Worm (Caenorhabditis elegans) whole organism, young adult: ENCODE results near the gene F08F3.6.

Experiments
- B0035.1 ChIP-seq: sonication (generic microtip); optimal IDR thresholded peaks from 2 replicates; lab custom pipeline; 2016; ENCODE audit warnings: missing genetic modification characterization, mild to moderate bottlenecking, missing compliant biosample characterization, missing genotype, missing genetic modification reagents
- B0261.1 ChIP-seq: sonication (generic microtip); optimal IDR thresholded peaks from 2 replicates; lab custom pipeline; 2016; ENCODE audit warnings: mild to moderate bottlenecking, missing genetic modification characterization, moderate library complexity, missing compliant biosample characterization
- C17E4.6 ChIP-seq: fragments of 200-800 bp; sonication (Bioruptor generic); IDR thresholded peaks from 2 replicates; pipeline ENCODE4 v1.3.6; 2022; ENCODE audit warnings: missing genetic modification reagents, missing genetic modification characterization, missing compliant biosample characterization
- F10E7.11 ChIP-seq: sonication (generic microtip); optimal IDR thresholded peaks from 2 replicates; lab custom pipeline; 2017; ENCODE audit warnings: mild to moderate bottlenecking, missing genetic modification characterization, moderate library complexity, missing compliant biosample characterization
- F22D6.2 ChIP-seq: sonication (generic microtip); optimal IDR thresholded peaks from 2 replicates; lab custom pipeline; 2016; ENCODE audit warnings: mild to moderate bottlenecking, missing genetic modification characterization, missing compliant biosample characterization
- F37B4.10 ChIP-seq: fragments of 200-800 bp; sonication (Bioruptor generic); IDR thresholded peaks from 2 replicates; pipeline ENCODE4 v1.3.6; 2022; ENCODE audit warnings: missing genetic modification characterization, missing compliant biosample characterization
- F39B2.1 ChIP-seq: fragments of 200-800 bp; sonication (Bioruptor generic); IDR thresholded peaks from 2 replicates; pipeline ENCODE4 v1.3.6; 2022; ENCODE audit warnings: missing genetic modification reagents, missing genetic modification characterization, missing compliant biosample characterization
- F55B11.4 ChIP-seq: sonication (generic microtip); optimal IDR thresholded peaks from 2 replicates; lab custom pipeline; 2016; ENCODE audit warnings: missing compliant biosample characterization, missing genetic modification characterization, borderline replicate concordance; ENCODE audit not compliant: insufficient read depth
- F57A8.1 ChIP-seq: fragments of 200-800 bp; sonication (Bioruptor generic); optimal IDR thresholded peaks from 2 replicates; lab custom pipeline; 2018; ENCODE audit warnings: mild to moderate bottlenecking, missing genetic modification characterization, moderate library complexity, missing compliant biosample characterization
- F57C9.4 ChIP-seq: sonication (generic microtip); optimal IDR thresholded peaks from 2 replicates; lab custom pipeline; 2017; ENCODE audit warnings: mild to moderate bottlenecking, missing genetic modification characterization, missing compliant biosample characterization
- Y53F4B.3 ChIP-seq: fragments of 200-800 bp; sonication (Bioruptor generic); IDR thresholded peaks from 2 replicates; pipeline ENCODE4 v1.3.6; 2022; ENCODE audit warnings: missing genetic modification reagents, missing genetic modification characterization, missing compliant biosample characterization
- Y79H2A.3 ChIP-seq: fragments of 200-800 bp; sonication (Bioruptor generic); conservative IDR thresholded peaks from 2 replicates; pipeline ENCODE4 v1.3.6; 2022; ENCODE audit warnings: missing genetic modification reagents, missing genetic modification characterization, missing compliant biosample characterization
- ZK185.1 ChIP-seq: sonication (generic microtip); optimal IDR thresholded peaks from 2 replicates; lab custom pipeline; 2016; ENCODE audit warnings: mild to moderate bottlenecking, missing genetic modification characterization, missing compliant biosample characterization; ENCODE audit not compliant: poor library complexity, severe bottlenecking
- ama-1 ChIP-seq, 3 experiments: fragments of 150-350 bp in 1 of 3; sonication (generic microtip) in 2 of 3; optimal IDR thresholded peaks; 2 replicates each; lab custom pipeline; 2014 to 2018; ENCODE audit warnings: missing biosample characterization in 2 of 3, missing genetic modification characterization in 2 of 3, missing genetic modification reagents in 2 of 3
- atf-7 ChIP-seq: sonication (generic microtip); optimal IDR thresholded peaks from 2 replicates; lab custom pipeline; 2017; ENCODE audit warnings: mild to moderate bottlenecking, missing genetic modification characterization, missing compliant biosample characterization
- cebp-1 ChIP-seq, 2 experiments: fragments of 200-800 bp in 1 of 2; sonication (Bioruptor generic) in 1 of 2; sonication (generic microtip) in 1 of 2; IDR thresholded peaks in 1 of 2; optimal IDR thresholded peaks in 1 of 2; 2 replicates each; pipeline versions ENCODE4 v1.3.6 to Lab custom; 2017 to 2022; ENCODE audit warnings: missing compliant biosample characterization in 2 of 2, missing genetic modification characterization in 2 of 2, mild to moderate bottlenecking in 1 of 2, missing genetic modification reagents in 1 of 2, moderate library complexity in 1 of 2
- ceh-27 ChIP-seq: fragments of 200-800 bp; sonication (Bioruptor generic); optimal IDR thresholded peaks from 2 replicates; lab custom pipeline; 2018; ENCODE audit warnings: mild to moderate bottlenecking, missing genetic modification characterization, moderate library complexity, missing compliant biosample characterization
- ceh-79 ChIP-seq: sonication (generic microtip); optimal IDR thresholded peaks from 2 replicates; lab custom pipeline; 2017; ENCODE audit warnings: mild to moderate bottlenecking, missing genetic modification characterization, missing compliant biosample characterization
- efl-1 ChIP-seq: fragments of 150-350 bp; optimal IDR thresholded peaks from 2 replicates; lab custom pipeline; 2014; ENCODE audit warnings: missing biosample characterization, missing genetic modification reagents, missing genetic modification characterization
- egrh-3 ChIP-seq: fragments of 200-800 bp; sonication (Bioruptor generic); IDR thresholded peaks from 2 replicates; pipeline ENCODE4 v1.3.6; 2022; ENCODE audit warnings: missing genetic modification reagents, missing genetic modification characterization, missing compliant biosample characterization
- gei-17 ChIP-seq: fragments of 200-800 bp; sonication (Bioruptor generic); optimal IDR thresholded peaks from 2 replicates; lab custom pipeline; 2018; ENCODE audit warnings: mild to moderate bottlenecking, missing genetic modification characterization, missing compliant biosample characterization
- hmg-1.2 ChIP-seq: fragments of 200-800 bp; sonication (Bioruptor generic); IDR thresholded peaks from 2 replicates; pipeline ENCODE4 v1.3.6; 2022; ENCODE audit warnings: missing genetic modification reagents, missing genetic modification characterization, missing compliant biosample characterization
- hmg-20 ChIP-seq: fragments of 200-800 bp; sonication (Bioruptor generic); IDR thresholded peaks from 2 replicates; pipeline ENCODE4 v1.3.6; 2022; ENCODE audit warnings: missing genetic modification reagents, missing genetic modification characterization, missing compliant biosample characterization
- hrde-1 ChIP-seq: sonication (generic microtip); optimal IDR thresholded peaks from 2 replicates; lab custom pipeline; 2016; ENCODE audit warnings: missing genetic modification characterization, mild to moderate bottlenecking, missing compliant biosample characterization, moderate library complexity, missing genotype, missing genetic modification reagents, borderline replicate concordance
- hsf-1 ChIP-seq: fragments of 200-800 bp; sonication (Bioruptor generic); IDR thresholded peaks from 2 replicates; pipeline ENCODE4 v1.3.6; 2022; ENCODE audit warnings: missing genetic modification reagents, missing genetic modification characterization, missing compliant biosample characterization
- lsl-1 ChIP-seq: fragments of 200-800 bp; sonication (Bioruptor generic); optimal IDR thresholded peaks from 2 replicates; lab custom pipeline; 2018; ENCODE audit warnings: mild to moderate bottlenecking, missing genetic modification characterization, moderate library complexity, missing compliant biosample characterization
- madf-6 ChIP-seq: fragments of 200-800 bp; sonication (Bioruptor generic); IDR thresholded peaks from 2 replicates; pipeline ENCODE4 v1.3.6; 2022; ENCODE audit warnings: missing genetic modification reagents, missing genetic modification characterization, missing compliant biosample characterization
- madf-8 ChIP-seq: fragments of 200-800 bp; sonication (Bioruptor generic); conservative IDR thresholded peaks from 2 replicates; pipeline ENCODE4 v1.3.6; 2022; ENCODE audit warnings: missing genetic modification reagents, missing genetic modification characterization, missing compliant biosample characterization
- nfya-1 ChIP-seq: sonication (generic microtip); optimal IDR thresholded peaks from 2 replicates; lab custom pipeline; 2017; ENCODE audit warnings: antibody characterized with exemption, missing compliant biosample characterization, missing genetic modification characterization, borderline replicate concordance; ENCODE audit not compliant: insufficient read depth
- nhr-179 ChIP-seq: sonication (generic microtip); optimal IDR thresholded peaks from 2 replicates; lab custom pipeline; 2016; ENCODE audit warnings: mild to moderate bottlenecking, missing genetic modification characterization, missing compliant biosample characterization
- rec-8 ChIP-seq, 2 experiments: sonication (generic microtip); optimal IDR thresholded peaks; 2 replicates each; lab custom pipeline; 2016; ENCODE audit warnings: mild to moderate bottlenecking in 2 of 2, missing genetic modification characterization in 2 of 2, missing genetic modification reagents in 2 of 2, missing genotype in 2 of 2, missing biosample characterization in 1 of 2, missing compliant biosample characterization in 1 of 2, moderate library complexity in 1 of 2
- rpc-1 ChIP-seq, 2 experiments: fragments of 150-350 bp in 1 of 2; sonication (generic microtip) in 1 of 2; optimal IDR thresholded peaks; 2 replicates each; lab custom pipeline; 2014 to 2018; ENCODE audit warnings: missing biosample characterization in 1 of 2, missing genetic modification characterization in 1 of 2, missing genetic modification reagents in 1 of 2, missing genotype in 1 of 2
- sea-2 ChIP-seq: fragments of 200-800 bp; sonication (Bioruptor generic); IDR thresholded peaks from 2 replicates; pipeline ENCODE4 v1.3.6; 2022; ENCODE audit warnings: missing genetic modification characterization, missing compliant biosample characterization
- snpc-3.4 ChIP-seq: sonication (generic microtip); optimal IDR thresholded peaks from 2 replicates; lab custom pipeline; 2017; ENCODE audit warnings: missing genetic modification characterization, mild to moderate bottlenecking, missing compliant biosample characterization, antibody characterized with exemption, moderate library complexity, missing genotype, missing genetic modification reagents
- somi-1 ChIP-seq: fragments of 200-800 bp; sonication (Bioruptor generic); optimal IDR thresholded peaks from 2 replicates; lab custom pipeline; 2018; ENCODE audit warnings: mild to moderate bottlenecking, missing genetic modification characterization, missing compliant biosample characterization
- unc-62 ChIP-seq: fragments of 150-350 bp; optimal IDR thresholded peaks from 2 replicates; lab custom pipeline; 2014; ENCODE audit warnings: missing biosample characterization, missing genetic modification reagents, missing genetic modification characterization
- xnd-1 ChIP-seq: sonication (generic microtip); optimal IDR thresholded peaks from 2 replicates; lab custom pipeline; 2016; ENCODE audit warnings: missing genotype, missing genetic modification reagents, missing genetic modification characterization, missing compliant biosample characterization
- zim-3 ChIP-seq: sonication (generic microtip); optimal IDR thresholded peaks from 2 replicates; lab custom pipeline; 2017; ENCODE audit warnings: mild to moderate bottlenecking, missing genetic modification characterization, moderate library complexity, missing compliant biosample characterization
- ztf-22 ChIP-seq: fragments of 200-800 bp; sonication (Bioruptor generic); optimal IDR thresholded peaks from 2 replicates; lab custom pipeline; 2018; ENCODE audit warnings: mild to moderate bottlenecking, missing genetic modification characterization, moderate library complexity, missing compliant biosample characterization
- ztf-28 ChIP-seq: fragments of 200-800 bp; sonication (Bioruptor generic); IDR thresholded peaks from 2 replicates; pipeline ENCODE4 v1.3.6; 2022; ENCODE audit warnings: missing genetic modification reagents, missing genetic modification characterization, missing compliant biosample characterization

F08F3.6 gene

DNA sequence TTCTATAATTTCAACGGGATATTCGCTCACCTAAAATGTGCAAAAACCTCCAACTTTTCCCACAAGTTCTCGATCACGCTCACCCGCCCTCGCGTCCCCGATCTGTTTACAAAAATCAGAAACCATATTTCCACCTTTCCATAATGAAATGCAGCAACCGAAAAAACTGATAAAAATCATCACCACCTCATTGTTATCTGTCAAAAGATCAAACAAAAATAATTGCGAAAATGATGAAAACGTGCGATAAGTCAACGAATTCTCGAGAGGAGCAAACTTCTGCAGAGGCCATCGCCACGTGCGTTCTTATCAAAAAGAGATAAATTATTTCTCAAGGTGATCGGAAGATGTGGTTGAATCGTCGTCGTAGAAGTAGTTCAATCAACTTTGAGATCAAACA is 5.1 kb upstream of the F08F3.6 start (continued):
- no peak for TF ChIP-seq madf-8 (GFP tag; lab: Robert Waterston, UW)
- TF ChIP-seq snpc-3.4 (tag; lab: Kevin White, UChicago): no peak
- TF ChIP-seq F39B2.1 (GFP tag; lab: Robert Waterston, UW): no peak
- peak; percentile 10 for TF ChIP-seq atf-7 (tag; lab: Kevin White, UChicago)
- TF ChIP-seq rec-8 (tag; optimal IDR thresholded peaks at IDR 0.05; lab: Kevin White, UChicago): no peak
- no peak for TF ChIP-seq lsl-1
- no peak for TF ChIP-seq sea-2 (GFP tag; lab: Robert Waterston, UW)
- TF ChIP-seq F57C9.4: no peak
- no peak for TF ChIP-seq unc-62 (GFP tag; lab: Kevin White, UChicago)
- no peak for TF ChIP-seq F37B4.10
- no peak for TF ChIP-seq Y79H2A.3
- TF ChIP-seq egrh-3 (GFP tag; lab: Robert Waterston, UW): no peak
- no peak for TF ChIP-seq madf-6 (GFP tag; lab: Robert Waterston, UW)

DNA sequence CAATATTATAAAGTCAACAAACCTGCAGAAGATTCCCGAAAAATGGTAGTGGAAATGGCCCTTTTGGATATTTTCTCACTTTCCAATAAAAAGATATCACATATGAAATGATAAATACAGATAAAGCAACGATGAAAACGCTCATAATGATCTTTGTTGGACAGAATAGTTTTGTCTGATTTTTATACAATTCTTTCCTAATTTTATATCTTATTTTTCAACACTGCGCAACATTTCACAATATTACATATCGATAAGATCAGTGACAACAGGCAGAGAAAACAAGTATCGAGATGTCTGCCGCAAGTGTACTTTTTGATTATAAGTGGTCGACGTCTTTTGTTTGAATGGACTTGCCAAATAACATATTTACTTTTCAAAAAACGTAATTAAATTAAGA is 3.3 kb upstream of the F08F3.6 start, which contains the start of gene cyp-14A5:
cyp-14A5 (minus strand) TSS at position 163 of the 400 bp plus-strand sequence.
- TF ChIP-seq nfya-1 (tag; lab: Kevin White, UChicago) (no peak), ztf-28 (GFP tag; lab: Robert Waterston, UW) (no peak), xnd-1 (tag; lab: Kevin White, UChicago) (no peak), cebp-1 (GFP tag; IDR thresholded peaks at IDR 0.05; lab: Robert Waterston, UW) (no peak), cebp-1 (tag; optimal IDR thresholded peaks at IDR 0.05; lab: Kevin White, UChicago) (no peak), F57A8.1 (no peak), Y53F4B.3 (GFP tag; lab: Robert Waterston, UW) (no peak), F37B4.10 (no peak), somi-1 (GFP tag; lab: Kevin White, UChicago) (no peak), hrde-1 (tag; lab: Kevin White, UChicago) (no peak), F39B2.1 (GFP tag; lab: Robert Waterston, UW) (no peak), ceh-27 (GFP tag; lab: Kevin White, UChicago) (no peak), madf-6 (GFP tag; lab: Robert Waterston, UW) (no peak), ama-1 (optimal IDR thresholded peaks at IDR 0.05; lab: Kevin White, UChicago) (no peak), ama-1 (GFP tag; optimal IDR thresholded peaks at IDR 0.05; lab: Kevin White, UChicago) (no peak), hmg-1.2 (GFP tag; lab: Robert Waterston, UW) (no peak)

DNA sequence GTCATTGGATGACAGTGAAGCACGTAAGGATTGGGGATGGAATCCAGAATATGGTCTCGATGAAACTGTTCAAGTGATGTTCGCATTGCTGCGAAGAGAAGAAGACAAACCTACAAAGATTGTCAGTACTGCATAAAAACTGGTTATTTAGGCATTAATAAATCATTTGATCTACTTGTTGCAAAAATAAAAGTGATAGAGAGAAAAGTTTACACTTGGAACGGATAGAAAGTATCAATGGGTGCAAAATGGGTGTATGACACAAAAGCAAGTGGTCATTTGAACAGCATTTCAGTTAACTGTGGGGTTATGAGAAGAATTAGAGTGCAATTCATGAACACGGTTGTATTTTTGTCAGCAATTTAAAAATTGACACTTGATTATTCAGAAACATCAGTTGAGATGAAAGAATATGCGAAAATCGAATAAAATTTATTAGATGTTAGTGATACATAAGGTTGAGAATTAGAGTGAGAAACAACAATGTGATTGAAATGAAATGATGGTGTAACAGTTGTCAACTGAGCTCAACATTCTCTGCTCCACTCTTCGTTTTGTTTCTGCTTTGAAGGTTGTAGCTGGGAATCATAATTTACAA is 7.0 kb downstream of the F08F3.6 start, which contains the start of gene F08F3.10:
F08F3.10 (plus strand) TSS at position 548 of the 598 bp plus-strand sequence.
- no peak for TF ChIP-seq somi-1 (GFP tag; lab: Kevin White, UChicago)
- no peak for TF ChIP-seq gei-17 (GFP tag; lab: Kevin White, UChicago)
- no peak for TF ChIP-seq hmg-20
- no peak for TF ChIP-seq C17E4.6 (GFP tag; lab: Robert Waterston, UW)
- TF ChIP-seq rec-8 (tag; optimal IDR thresholded peaks at IDR 0.05; lab: Kevin White, UChicago): no peak
- TF ChIP-seq F55B11.4 (tag; lab: Kevin White, UChicago): no peak
- TF ChIP-seq rpc-1 (optimal IDR thresholded peaks at IDR 0.05; lab: Kevin White, UChicago): no peak
- no peak for TF ChIP-seq rpc-1 (tag; optimal IDR thresholded peaks at IDR 0.05; lab: Kevin White, UChicago)
- TF ChIP-seq efl-1 (GFP tag; lab: Kevin White, UChicago): no peak
- no peak for TF ChIP-seq F10E7.11 (tag; lab: Kevin White, UChicago)
- TF ChIP-seq B0035.1 (tag; lab: Kevin White, UChicago): no peak
- no peak for TF ChIP-seq ceh-79 (tag; lab: Kevin White, UChicago)
- TF ChIP-seq hsf-1 (GFP tag; lab: Robert Waterston, UW): no peak
- TF ChIP-seq zim-3 (tag; lab: Kevin White, UChicago): no peak
- no peak for TF ChIP-seq ZK185.1 (tag; lab: Kevin White, UChicago)
- no peak for TF ChIP-seq ztf-22 (GFP tag; lab: Kevin White, UChicago)
- TF ChIP-seq F22D6.2 (tag; lab: Kevin White, UChicago): no peak
- TF ChIP-seq hmg-1.2 (GFP tag; lab: Robert Waterston, UW): no peak
- no peak for TF ChIP-seq madf-8 (GFP tag; lab: Robert Waterston, UW)
- no peak for TF ChIP-seq B0261.1
- no peak for TF ChIP-seq nhr-179 (tag; lab: Kevin White, UChicago)
